Fruit fly (Drosophila melanogaster) whole organism, embryonic: Measurements from ENCODE around the gene Dora.

ENCODE experiments used
- Blimp-1 ChIP-seq: fragments of 200-800 bp; sonication (Bioruptor generic); optimal IDR thresholded peaks from 3 replicates; lab custom pipeline; 2018; ENCODE audit warnings: missing biosample characterization, missing genetic modification characterization, mild to moderate bottlenecking, moderate library complexity, missing genetic modification reagents
- BtbVII ChIP-seq: fragments of 200-800 bp; sonication (Bioruptor generic); optimal IDR thresholded peaks from 3 replicates; lab custom pipeline; 2017; ENCODE audit warnings: missing biosample characterization, mild to moderate bottlenecking, missing genetic modification characterization
- CG10147 ChIP-seq: fragments of 200-800 bp; sonication (Bioruptor generic); optimal IDR thresholded peaks from 2 replicates; lab custom pipeline; 2019; ENCODE audit warnings: missing biosample characterization, mild to moderate bottlenecking, missing genetic modification characterization, moderate library complexity
- CG10462 ChIP-seq: fragments of 200-800 bp; sonication (Bioruptor generic); optimal IDR thresholded peaks from 2 replicates; lab custom pipeline; 2016; ENCODE audit warnings: missing biosample characterization, missing genetic modification characterization
- CG10543 ChIP-seq: fragments of 200-800 bp; sonication (Bioruptor generic); optimal IDR thresholded peaks from 3 replicates; lab custom pipeline; 2017; ENCODE audit warnings: missing biosample characterization, mild to moderate bottlenecking, missing genetic modification characterization, moderate library complexity
- CG10565 ChIP-seq: fragments of 200-800 bp; sonication (Bioruptor generic); optimal IDR thresholded peaks from 3 replicates; lab custom pipeline; 2016; ENCODE audit warnings: missing biosample characterization, mild to moderate bottlenecking, missing genetic modification characterization
- CG11093 ChIP-seq: fragments of 200-800 bp; sonication (Bioruptor generic); IDR thresholded peaks from 3 replicates; pipeline ENCODE4 v1.3.6; 2022; ENCODE audit warnings: missing biosample characterization, missing genetic modification characterization
- CG13287 ChIP-seq: fragments of 200-800 bp; sonication (Bioruptor generic); IDR thresholded peaks from 2 replicates; pipeline ENCODE4 v1.3.6; 2022; ENCODE audit warnings: missing biosample characterization, missing genetic modification characterization; ENCODE audit not compliant: partially characterized antibody
- CG13424 ChIP-seq: fragments of 200-800 bp; sonication (Bioruptor generic); optimal IDR thresholded peaks from 2 replicates; lab custom pipeline; 2019; ENCODE audit warnings: missing biosample characterization, mild to moderate bottlenecking, missing genetic modification characterization, moderate library complexity
- CG13894 ChIP-seq: fragments of 200-800 bp; sonication (Bioruptor generic); optimal IDR thresholded peaks from 3 replicates; lab custom pipeline; 2018; ENCODE audit warnings: missing biosample characterization, mild to moderate bottlenecking, missing genetic modification characterization, moderate library complexity
- CG1603 ChIP-seq: fragments of 200-800 bp; sonication (Bioruptor generic); optimal IDR thresholded peaks from 2 replicates; lab custom pipeline; 2019; ENCODE audit warnings: missing biosample characterization, mild to moderate bottlenecking, missing genetic modification characterization, moderate library complexity
- CG17612 ChIP-seq: fragments of 200-800 bp; sonication (Bioruptor generic); IDR thresholded peaks from 2 replicates; pipeline ENCODE4 v1.3.6; 2022; ENCODE audit warnings: missing biosample characterization, missing genetic modification characterization
- CG17802 ChIP-seq: fragments of 200-800 bp; sonication (Bioruptor generic); optimal IDR thresholded peaks from 2 replicates; lab custom pipeline; 2018; ENCODE audit warnings: missing biosample characterization, mild to moderate bottlenecking, missing genetic modification characterization, moderate library complexity
- CG1792 ChIP-seq: fragments of 200-800 bp; sonication (Bioruptor generic); optimal IDR thresholded peaks from 2 replicates; lab custom pipeline; 2016; ENCODE audit warnings: missing biosample characterization, missing genetic modification characterization
- CG2678 ChIP-seq: fragments of 200-800 bp; sonication (Bioruptor generic); optimal IDR thresholded peaks from 3 replicates; lab custom pipeline; 2019; ENCODE audit warnings: missing biosample characterization, mild to moderate bottlenecking, missing genetic modification characterization, moderate library complexity
- CG31388 ChIP-seq: fragments of 200-800 bp; sonication (Bioruptor generic); optimal IDR thresholded peaks from 2 replicates; lab custom pipeline; 2016; ENCODE audit warnings: missing biosample characterization, missing genetic modification characterization
- CG31441 ChIP-seq: fragments of 200-800 bp; sonication (Bioruptor generic); IDR thresholded peaks from 2 replicates; pipeline ENCODE4 v1.3.6; 2022; ENCODE audit warnings: missing biosample characterization, missing genetic modification characterization
- CG3163 ChIP-seq: fragments of 200-800 bp; sonication (Bioruptor generic); optimal IDR thresholded peaks from 3 replicates; lab custom pipeline; 2016; ENCODE audit warnings: missing biosample characterization, missing genetic modification characterization
- CG33557 ChIP-seq: fragments of 200-800 bp; sonication (Bioruptor generic); optimal IDR thresholded peaks from 2 replicates; lab custom pipeline; 2019; ENCODE audit warnings: missing biosample characterization, mild to moderate bottlenecking, missing genetic modification characterization, moderate library complexity
- CG4282 ChIP-seq: fragments of 200-800 bp; sonication (Bioruptor generic); optimal IDR thresholded peaks from 2 replicates; lab custom pipeline; 2016; ENCODE audit warnings: missing biosample characterization, missing genetic modification characterization
- CG4328 ChIP-seq: fragments of 200-800 bp; sonication (Bioruptor generic); optimal IDR thresholded peaks from 3 replicates; lab custom pipeline; 2017; ENCODE audit warnings: missing biosample characterization, missing genetic modification reagents, missing genetic modification characterization
- CG5245 ChIP-seq: fragments of 200-800 bp; sonication (Bioruptor generic); optimal IDR thresholded peaks from 3 replicates; lab custom pipeline; 2016; ENCODE audit warnings: missing biosample characterization, missing genetic modification characterization
- CG6175 ChIP-seq: fragments of 200-800 bp; sonication (Bioruptor generic); IDR thresholded peaks from 3 replicates; pipeline ENCODE4 v1.3.6; 2022; ENCODE audit warnings: missing biosample characterization, missing genetic modification characterization
- CG8478 ChIP-seq: fragments of >200 bp; optimal IDR thresholded peaks from 2 replicates; lab custom pipeline; 2018
- Chrac-16 ChIP-seq: fragments of 200-800 bp; sonication (Bioruptor generic); optimal IDR thresholded peaks from 3 replicates; lab custom pipeline; 2016; ENCODE audit warnings: missing biosample characterization, missing genetic modification characterization
- CkIIα-i1 ChIP-seq: fragments of 200-800 bp; sonication (Bioruptor generic); IDR thresholded peaks from 2 replicates; pipeline ENCODE4 v1.3.6; 2022; ENCODE audit warnings: missing biosample characterization, missing genetic modification characterization
- Doc2 ChIP-seq: fragments of 200-800 bp; sonication (Bioruptor generic); IDR thresholded peaks from 2 replicates; pipeline ENCODE4 v1.3.6; 2022; ENCODE audit warnings: missing biosample characterization, missing genetic modification characterization
- Mes4 ChIP-seq: fragments of 200-800 bp; sonication (Bioruptor generic); optimal IDR thresholded peaks from 2 replicates; lab custom pipeline; 2016; ENCODE audit warnings: missing biosample characterization, missing genetic modification characterization
- Myb ChIP-seq: fragments of 200-800 bp; sonication (Bioruptor generic); optimal IDR thresholded peaks from 2 replicates; lab custom pipeline; 2016; ENCODE audit warnings: missing biosample characterization, missing genetic modification characterization
- Oaz ChIP-seq: fragments of 200-800 bp; sonication (Bioruptor generic); IDR thresholded peaks from 2 replicates; pipeline ENCODE4 v1.3.6; 2022; ENCODE audit warnings: missing biosample characterization, missing genetic modification characterization
- Poxn ChIP-seq: fragments of 200-800 bp; sonication (Bioruptor generic); IDR thresholded peaks from 2 replicates; pipeline ENCODE4 v1.3.6; 2022; ENCODE audit warnings: missing biosample characterization, missing genetic modification characterization
- Scr ChIP-seq: fragments of 200-800 bp; sonication (Bioruptor generic); IDR thresholded peaks from 2 replicates; pipeline ENCODE4 v1.3.6; 2022; ENCODE audit warnings: missing biosample characterization, missing genetic modification characterization; ENCODE audit not compliant: partially characterized antibody
- YL-1 ChIP-seq: fragments of 200-800 bp; sonication (Bioruptor generic); optimal IDR thresholded peaks from 3 replicates; lab custom pipeline; 2017; ENCODE audit warnings: missing biosample characterization, mild to moderate bottlenecking, missing genetic modification characterization
- aop ChIP-seq: fragments of 200-800 bp; sonication (Bioruptor generic); IDR thresholded peaks from 2 replicates; pipeline ENCODE4 v1.3.6; 2022; ENCODE audit warnings: missing biosample characterization, missing genetic modification characterization
- ase ChIP-seq: fragments of 200-800 bp; sonication (Bioruptor generic); IDR thresholded peaks from 3 replicates; pipeline ENCODE4 v1.3.6; 2022; ENCODE audit warnings: missing biosample characterization, missing genetic modification characterization
- bowl ChIP-seq: fragments of 200-800 bp; sonication (Bioruptor generic); IDR thresholded peaks from 2 replicates; pipeline ENCODE4 v1.3.6; 2022; ENCODE audit warnings: missing biosample characterization, missing genetic modification characterization
- chif ChIP-seq, 2 experiments: fragments of 200-800 bp; sonication (Bioruptor generic); optimal IDR thresholded peaks; 3 replicates each; lab custom pipeline; 2016; ENCODE audit warnings: missing biosample characterization in 2 of 2, missing genetic modification characterization in 2 of 2
- dysf ChIP-seq: fragments of 200-800 bp; sonication (Bioruptor generic); IDR thresholded peaks from 3 replicates; pipeline ENCODE4 v1.3.6; 2022; ENCODE audit warnings: missing biosample characterization, missing genetic modification characterization
- hkb ChIP-seq, 2 experiments: fragments of 200-800 bp in 1 of 2; fragments of >200 bp in 1 of 2; sonication (Bioruptor generic) in 1 of 2; IDR thresholded peaks in 1 of 2; optimal IDR thresholded peaks in 1 of 2; 2 replicates each; pipeline versions ENCODE4 v1.3.6 to Lab custom; 2017 to 2022; ENCODE audit warnings: missing biosample characterization in 1 of 2, missing genetic modification characterization in 1 of 2
- ken ChIP-seq: fragments of 200-800 bp; sonication (Bioruptor generic); IDR thresholded peaks from 3 replicates; pipeline ENCODE4 v1.3.6; 2022; ENCODE audit warnings: missing biosample characterization, missing genetic modification characterization
- kni ChIP-seq: fragments of 200-800 bp; sonication (Bioruptor generic); optimal IDR thresholded peaks from 3 replicates; lab custom pipeline; 2017; ENCODE audit warnings: mild to moderate bottlenecking, missing biosample characterization, missing genetic modification reagents, missing genetic modification characterization
- lab ChIP-seq: fragments of 200-800 bp; sonication (Bioruptor generic); optimal IDR thresholded peaks from 3 replicates; lab custom pipeline; 2017; ENCODE audit warnings: missing biosample characterization, missing genetic modification characterization, mild to moderate bottlenecking, moderate library complexity, missing genetic modification reagents
- nau ChIP-seq: fragments of 200-800 bp; sonication (Bioruptor generic); optimal IDR thresholded peaks from 3 replicates; lab custom pipeline; 2017; ENCODE audit warnings: missing biosample characterization, mild to moderate bottlenecking, missing genetic modification characterization, missing genetic modification reagents
- otp ChIP-seq: fragments of 200-800 bp; sonication (Bioruptor generic); IDR thresholded peaks from 3 replicates; pipeline ENCODE4, ENCODE4 v1.3.6; 2022; ENCODE audit warnings: missing biosample characterization, missing genetic modification characterization
- phol ChIP-seq: fragments of 200-800 bp; sonication (Bioruptor generic); optimal IDR thresholded peaks from 3 replicates; lab custom pipeline; 2018; ENCODE audit warnings: missing biosample characterization, mild to moderate bottlenecking, missing genetic modification characterization, moderate library complexity
- tio ChIP-seq: fragments of 200-800 bp; sonication (Bioruptor generic); optimal IDR thresholded peaks from 2 replicates; lab custom pipeline; 2017; ENCODE audit warnings: missing biosample characterization, missing genetic modification characterization, inconsistent platforms
- tll ChIP-seq, 2 experiments: fragments of 200-800 bp in 1 of 2; fragments of >200 bp in 1 of 2; sonication (Bioruptor generic) in 1 of 2; optimal IDR thresholded peaks; 2 replicates each; lab custom pipeline; 2017 to 2019; ENCODE audit warnings: missing biosample characterization in 2 of 2, missing genetic modification characterization in 2 of 2, mild to moderate bottlenecking in 1 of 2, moderate library complexity in 1 of 2
- toy ChIP-seq: fragments of 200-800 bp; sonication (Bioruptor generic); IDR thresholded peaks from 2 replicates; pipeline ENCODE4 v1.3.6; 2022; ENCODE audit warnings: missing biosample characterization, missing genetic modification characterization
- zf30C ChIP-seq: fragments of 200-800 bp; sonication (Bioruptor generic); optimal IDR thresholded peaks from 3 replicates; lab custom pipeline; 2018; ENCODE audit warnings: missing biosample characterization, mild to moderate bottlenecking, missing genetic modification characterization

The Dora gene

dm6 chrX:18869489-18870132, 5.9 kb downstream of the Dora start (continued):
- no peak for TF ChIP-seq Poxn
- no peak for TF ChIP-seq tll (GFP tag; optimal IDR thresholded peaks at IDR 0.05; lab: Kevin White, UChicago)
- no peak for TF ChIP-seq Myb (GFP tag; lab: Kevin White, UChicago)
- no peak for TF ChIP-seq hkb (optimal IDR thresholded peaks at IDR 0.05; lab: Kevin White, UChicago)
- peak; percentile 82 for TF ChIP-seq hkb (GFP tag; IDR thresholded peaks at IDR 0.05; lab: Robert Waterston, UW)
- peak; percentile 13 for TF ChIP-seq CG1792 (GFP tag; lab: Kevin White, UChicago)
- TF ChIP-seq Mes4 (GFP tag; lab: Kevin White, UChicago), result peak; percentile 9
- TF ChIP-seq dysf, result peak; percentile 66; the same call in 2 of the 3 replicates
- TF ChIP-seq YL-1 (GFP tag; lab: Kevin White, UChicago), result no peak
- TF ChIP-seq CkIIα-i1 (GFP tag; lab: Robert Waterston, UW), result no peak
- TF ChIP-seq CG2678 (tag; lab: Kevin White, UChicago), result peak; percentile 64
- TF ChIP-seq phol (tag; lab: Kevin White, UChicago), result peak; percentile 53
- peak; percentile 37 for TF ChIP-seq BtbVII (GFP tag; lab: Kevin White, UChicago)
- TF ChIP-seq Doc2, result no peak
- no peak for TF ChIP-seq Scr (GFP tag; lab: Robert Waterston, UW)
- TF ChIP-seq zf30C, result no peak
- no peak for TF ChIP-seq CG4328 (GFP tag; lab: Kevin White, UChicago)
- TF ChIP-seq CG13287 (GFP tag; lab: Robert Waterston, UW), result no peak
- no peak for TF ChIP-seq bowl
- no peak for TF ChIP-seq CG17802 (tag; lab: Kevin White, UChicago)
- TF ChIP-seq chif (GFP tag; optimal IDR thresholded peaks at IDR 0.05; lab: Kevin White, UChicago), result peak; percentile 1 to 26
- TF ChIP-seq CG17612, result no peak
- no peak for TF ChIP-seq CG1603 (tag; lab: Kevin White, UChicago)
- TF ChIP-seq CG31388 (GFP tag; lab: Kevin White, UChicago), result no peak
- peak; percentile 61 for TF ChIP-seq Oaz (GFP tag; lab: Robert Waterston, UW)
- TF ChIP-seq CG5245, result peak; percentile 40
- TF ChIP-seq Blimp-1 (GFP tag; lab: Kevin White, UChicago), result peak; percentile 25
- no peak for TF ChIP-seq nau (GFP tag; lab: Kevin White, UChicago)
- no peak for TF ChIP-seq tio (GFP tag; lab: Kevin White, UChicago)
- peak; percentile 68; the same call in 2 of the 3 replicates for TF ChIP-seq ase (GFP tag; lab: Robert Waterston, UW)
- no peak for TF ChIP-seq CG10565 (GFP tag; lab: Kevin White, UChicago)
- no peak for TF ChIP-seq CG3163 (GFP tag; lab: Kevin White, UChicago)
- TF ChIP-seq lab, result peak; percentile 72
- TF ChIP-seq CG33557 (GFP tag; lab: Kevin White, UChicago), result no peak
- peak; percentile 22 for TF ChIP-seq CG10147 (GFP tag; lab: Kevin White, UChicago)
- TF ChIP-seq Chrac-16 (GFP tag; lab: Kevin White, UChicago), result peak; percentile 17
- TF ChIP-seq CG13424 (tag; lab: Kevin White, UChicago), result peak; percentile 44
- no peak for TF ChIP-seq kni
- no peak for TF ChIP-seq CG8478 (lab: Kevin White, UChicago)
- no peak for TF ChIP-seq CG13894 (tag; lab: Kevin White, UChicago)
- TF ChIP-seq CG4282 (GFP tag; lab: Kevin White, UChicago), result no peak
- TF ChIP-seq CG10462 (GFP tag; lab: Kevin White, UChicago), result no peak
- TF ChIP-seq toy, result no peak
- TF ChIP-seq CG31441, result no peak; the same call in 1 of the 2 replicates
- 0 out of 3 replicates have a peak, but pooled peaks have one; percentile 41 for TF ChIP-seq otp (GFP tag; lab: Robert Waterston, UW)
- peak; percentile 55; the same call in 1 of the 3 replicates for TF ChIP-seq ken (GFP tag; lab: Robert Waterston, UW)
- no peak for TF ChIP-seq aop (GFP tag; lab: Robert Waterston, UW)
- TF ChIP-seq CG10543 (GFP tag; lab: Kevin White, UChicago), result no peak
- no peak for TF ChIP-seq CG6175 (GFP tag; lab: Robert Waterston, UW)
- TF ChIP-seq CG11093, result 0 out of 3 replicates have a peak, but pooled peaks have one; percentile 25
